Worm (Caenorhabditis elegans) whole organism, L4/young adult: Measurements from ENCODE around the gene nhr-181.
A peak's percentile ranks its signal among the peaks of the same experiment; 100 is the strongest.

Source experiments
- W03F9.2 ChIP-seq: fragments of 150-350 bp; optimal IDR thresholded peaks from 2 replicates; lab custom pipeline; 2014; ENCODE audit warnings: missing biosample characterization, missing genetic modification characterization
- dao-5 ChIP-seq: sonication (generic microtip); optimal IDR thresholded peaks from 2 replicates; lab custom pipeline; 2016; ENCODE audit warnings: missing genotype, missing genetic modification characterization, moderate library complexity, missing compliant biosample characterization
- him-1 ChIP-seq: sonication (generic microtip); optimal IDR thresholded peaks from 2 replicates; lab custom pipeline; 2016; ENCODE audit warnings: missing genotype, missing genetic modification reagents, missing genetic modification characterization, missing compliant biosample characterization

The nhr-181 gene

DNA sequence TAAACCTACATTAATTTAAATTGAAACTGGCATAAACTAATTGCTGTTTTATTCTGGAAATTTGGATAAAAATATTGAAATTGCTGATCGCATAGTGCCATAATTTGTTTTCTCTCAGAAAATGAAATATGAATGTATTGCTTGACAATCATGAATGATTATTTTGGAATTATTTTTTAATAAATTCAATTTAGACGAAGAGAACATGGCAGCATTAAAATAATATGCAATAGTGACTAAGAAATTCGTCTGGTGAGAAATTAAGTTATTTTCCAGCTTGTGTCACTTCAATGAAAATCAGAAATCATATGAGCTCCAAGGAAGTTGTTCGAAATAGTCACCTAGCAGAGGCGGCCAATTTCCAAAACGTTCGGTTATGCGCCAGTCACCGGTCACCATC is 19.8 kb downstream of the nhr-181 start, which contains the start of gene srw-133:
TSS of gene srw-133 (minus strand) at position 101 of the 400 bp plus-strand sequence.
- TF ChIP-seq him-1 (tag; lab: Kevin White, UChicago) = no peak
- TF ChIP-seq W03F9.2 (tag; lab: Kevin White, UChicago) = no peak
- no peak for TF ChIP-seq dao-5 (tag; lab: Kevin White, UChicago)

- no peak for TF ChIP-seq him-1 (tag; lab: Kevin White, UChicago)
- no peak for TF ChIP-seq dao-5 (tag; lab: Kevin White, UChicago)
- TF ChIP-seq W03F9.2 (tag; lab: Kevin White, UChicago) = no peak
Measured at ce11 chrV:4116071-4116470, 21.2 kb downstream of the nhr-181 start, which contains the start of gene T05B4.8. Gene T05B4.8 (minus strand): TSS chrV:4116171.

- TF ChIP-seq dao-5 (tag; lab: Kevin White, UChicago) = no peak
- TF ChIP-seq him-1 (tag; lab: Kevin White, UChicago) = no peak
- TF ChIP-seq W03F9.2 (tag; lab: Kevin White, UChicago) = no peak
Measured at ce11 chrV:4118332-4118731, 23.5 kb downstream of the nhr-181 start, which contains the start of gene T05B4.9. Gene T05B4.9 (minus strand): TSS chrV:4118432.

ce11 chrV:4120629-4121028 is 25.8 kb downstream of the nhr-181 start, which contains the start of gene T05B4.10:
Gene T05B4.10 (minus strand): TSS chrV:4120729.
- no peak for TF ChIP-seq dao-5 (tag; lab: Kevin White, UChicago)
- no peak for TF ChIP-seq him-1 (tag; lab: Kevin White, UChicago)
- no peak for TF ChIP-seq W03F9.2 (tag; lab: Kevin White, UChicago)

DNA sequence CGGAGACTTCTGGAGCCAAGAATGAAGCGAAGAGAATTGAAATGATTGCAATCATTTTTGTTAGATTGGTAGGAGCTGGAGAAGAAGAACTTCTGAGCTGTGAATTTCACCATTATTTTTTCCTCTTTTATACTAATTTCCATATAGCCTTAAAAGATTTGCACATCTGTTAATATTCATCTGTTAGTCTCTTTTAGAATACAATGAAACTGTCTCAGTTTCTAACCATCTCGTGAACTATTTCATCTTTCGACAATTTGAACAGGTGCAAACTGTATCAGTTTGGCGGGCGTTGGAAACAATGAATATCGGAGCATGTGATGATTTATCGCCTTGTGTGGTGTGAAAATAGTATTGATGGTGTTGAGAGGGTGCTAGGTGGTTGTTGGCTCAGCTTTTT is 27.6 kb downstream of the nhr-181 start, which contains the start of gene phat-5:
TSS of gene phat-5 (minus strand) at position 101 of the 400 bp plus-strand sequence.
- TF ChIP-seq dao-5 (tag; lab: Kevin White, UChicago) = no peak
- TF ChIP-seq him-1 (tag; lab: Kevin White, UChicago) = no peak
- TF ChIP-seq W03F9.2 (tag; lab: Kevin White, UChicago) = no peak

DNA sequence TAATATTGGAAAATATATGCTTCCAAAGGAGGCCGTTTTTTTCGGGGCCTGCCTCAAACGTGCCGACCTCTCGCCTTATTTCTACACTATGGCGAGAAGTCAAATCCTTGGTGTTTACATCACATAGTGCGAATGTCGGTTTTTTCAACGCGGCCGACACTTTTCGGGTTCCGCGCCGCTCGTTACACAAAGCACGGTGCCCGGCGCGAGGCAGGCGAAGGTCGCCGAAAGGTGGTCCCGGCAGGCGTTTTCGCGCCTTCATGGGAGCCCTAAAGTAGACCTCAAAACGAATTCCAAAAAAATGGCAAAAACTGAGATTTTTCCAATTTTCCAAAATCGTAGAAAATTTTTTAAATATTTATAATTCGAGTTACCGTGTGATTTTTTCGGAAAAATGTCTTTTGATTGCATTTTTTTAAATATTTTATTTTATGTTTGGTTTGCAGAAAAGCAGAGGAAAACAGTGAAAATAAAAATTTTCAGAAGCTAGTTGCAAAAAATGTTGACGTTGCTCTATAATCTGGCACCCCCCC is 30.8 kb downstream of the nhr-181 start, which contains the start of gene T05B4.12:
TSS of gene T05B4.12 (minus strand) at position 483 of the 533 bp plus-strand sequence.
- no peak for TF ChIP-seq him-1 (tag; lab: Kevin White, UChicago)
- no peak for TF ChIP-seq W03F9.2 (tag; lab: Kevin White, UChicago)
- TF ChIP-seq dao-5 (tag; lab: Kevin White, UChicago) = no peak

DNA sequence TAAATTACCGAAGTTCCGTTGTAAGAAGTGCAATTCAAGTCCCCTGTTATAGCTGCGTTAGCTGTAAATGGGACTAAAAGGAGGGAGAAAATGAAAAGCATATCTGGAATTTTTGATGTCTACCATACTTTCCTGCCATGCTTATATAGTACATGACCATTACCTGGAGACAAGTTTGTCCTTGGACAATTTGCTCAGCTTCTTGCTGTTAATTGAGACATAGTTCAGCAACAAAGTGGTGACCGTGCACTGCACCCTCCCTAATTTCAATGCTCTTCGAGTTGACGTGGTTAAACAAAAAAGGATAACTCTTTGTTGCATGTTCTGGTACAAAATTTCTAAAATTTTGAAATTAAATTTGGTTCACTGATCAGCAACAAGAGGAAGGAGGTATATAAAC is 32.6 kb downstream of the nhr-181 start, which contains the start of gene T05B4.13:
TSS of gene T05B4.13 (minus strand) at position 101 of the 400 bp plus-strand sequence.
- no peak for TF ChIP-seq dao-5 (tag; lab: Kevin White, UChicago)
- no peak for TF ChIP-seq W03F9.2 (tag; lab: Kevin White, UChicago)
- TF ChIP-seq him-1 (tag; lab: Kevin White, UChicago) = no peak

- TF ChIP-seq W03F9.2 (tag; lab: Kevin White, UChicago) (no peak), dao-5 (tag; lab: Kevin White, UChicago) (no peak), him-1 (tag; lab: Kevin White, UChicago) (no peak)
Measured at ce11 chrV:4129604-4130003, 34.8 kb downstream of the nhr-181 start, which contains the start of gene phat-4. Gene phat-4 (plus strand): TSS chrV:4129904.

DNA sequence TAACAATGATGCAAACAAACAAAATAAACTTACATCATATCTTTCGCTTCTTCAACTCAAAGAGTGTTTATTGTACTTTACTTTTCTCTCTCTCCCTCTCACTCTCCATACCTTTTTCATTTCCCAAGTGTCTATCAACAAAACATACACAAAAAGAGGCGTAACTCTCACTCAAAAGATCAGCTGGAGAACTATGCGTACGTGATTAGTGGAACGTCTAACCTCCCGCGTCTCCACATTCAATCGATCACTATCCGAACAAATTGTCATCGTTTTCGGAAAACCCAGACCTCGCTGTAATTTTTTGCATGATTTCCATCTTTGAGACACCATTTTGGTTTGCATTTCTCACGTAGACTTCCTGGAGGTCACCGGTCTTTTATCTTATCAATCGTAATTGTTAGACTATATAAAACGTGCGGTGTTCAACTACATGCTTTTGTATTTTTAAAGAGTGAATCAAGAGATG is 36.7 kb downstream of the nhr-181 start, which contains the start of gene nhr-57:
TSS of gene nhr-57 (plus strand) at position 419 of the 469 bp plus-strand sequence.
- no peak for TF ChIP-seq him-1 (tag; lab: Kevin White, UChicago)
- TF ChIP-seq dao-5 (tag; lab: Kevin White, UChicago) = no peak
- no peak for TF ChIP-seq W03F9.2 (tag; lab: Kevin White, UChicago)

ce11 chrV:4134728-4135127 is 39.9 kb downstream of the nhr-181 start, which contains the start of gene lgc-1:
Gene lgc-1 (plus strand): TSS chrV:4135028.
- no peak for TF ChIP-seq him-1 (tag; lab: Kevin White, UChicago)
- no peak for TF ChIP-seq W03F9.2 (tag; lab: Kevin White, UChicago)
- TF ChIP-seq dao-5 (tag; lab: Kevin White, UChicago) = no peak

DNA sequence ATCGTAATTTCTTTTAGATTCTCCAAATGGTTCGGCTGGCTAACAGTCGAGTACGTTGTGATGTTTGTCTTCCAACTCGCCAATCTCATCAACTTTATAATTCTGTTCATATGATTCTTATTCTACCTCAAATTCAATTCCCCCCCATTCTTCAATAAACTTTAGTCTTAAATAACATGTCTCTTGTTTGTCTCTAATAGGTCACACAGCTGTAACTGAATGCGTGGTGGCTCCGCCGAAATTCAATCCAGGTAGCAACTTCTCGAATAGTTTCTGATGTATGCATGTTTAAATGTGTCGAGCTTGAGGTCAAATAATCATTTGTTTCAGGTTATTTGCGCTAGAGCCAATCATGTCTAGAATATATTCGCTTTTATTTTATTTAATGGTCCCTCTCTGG is 43.8 kb downstream of the nhr-181 start, which contains the start of gene lgc-29:
TSS of gene lgc-29 (plus strand) at position 301 of the 400 bp plus-strand sequence.
- TF ChIP-seq W03F9.2 (tag; lab: Kevin White, UChicago) (no peak), him-1 (tag; lab: Kevin White, UChicago) (no peak), dao-5 (tag; lab: Kevin White, UChicago) (no peak)

ce11 chrV:4143034-4143433 is 48.2 kb downstream of the nhr-181 start:
- TF ChIP-seq dao-5 (tag; lab: Kevin White, UChicago) (no peak), W03F9.2 (tag; lab: Kevin White, UChicago) (peak; percentile 66)

ce11 chrV:4144205-4144604 is 49.4 kb downstream of the nhr-181 start, which contains the start of gene Y45G5AL.1:
Gene Y45G5AL.1 (plus strand): TSS chrV:4144505.
- TF ChIP-seq him-1 (tag; lab: Kevin White, UChicago) (no peak), W03F9.2 (tag; lab: Kevin White, UChicago) (no peak), dao-5 (tag; lab: Kevin White, UChicago) (no peak)
